Worm (Caenorhabditis elegans): Measurements from ENCODE around the gene cutl-27.

DNA sequence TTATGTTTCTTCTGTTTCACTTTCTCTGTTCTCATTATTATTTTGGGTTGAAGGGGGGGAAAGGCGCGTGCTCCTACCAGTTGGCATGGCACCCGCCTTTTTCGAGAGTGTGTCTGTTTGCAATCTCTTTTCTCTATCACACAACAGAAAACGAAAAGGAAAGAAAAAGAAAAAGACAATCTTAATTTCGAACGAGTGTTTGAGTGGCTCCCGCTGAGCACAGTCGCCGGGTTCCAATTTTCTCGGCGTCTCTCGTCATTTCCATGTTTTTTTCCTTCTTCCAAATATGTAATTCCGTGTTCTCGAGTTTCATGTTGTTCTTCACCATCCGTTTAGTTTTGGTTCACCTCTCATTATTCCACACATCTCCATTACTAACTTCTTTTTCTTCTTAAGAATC lies 36.2 kb upstream of the cutl-27 start, which contains the start of gene F38H4.3:
- TF ChIP-seq T26A8.4 (GFP tag; IDR thresholded peaks at IDR 0.05) (no peak), lim-7 (GFP tag; IDR thresholded peaks at IDR 0.05) (no peak), ces-1 (GFP tag; optimal IDR thresholded peaks at IDR 0.05) (no peak)
